Worm (Caenorhabditis elegans) whole organism, L1 larva: ENCODE data around the gene F53C3.7.

ENCODE experiments used
- nhr-47 ChIP-seq: sonication (generic microtip); optimal IDR thresholded peaks from 2 replicates; lab custom pipeline; 2016; ENCODE audit warnings: mild to moderate bottlenecking, missing genetic modification characterization, moderate library complexity, missing compliant biosample characterization
- sptf-1 ChIP-seq: fragments of 150-350 bp; optimal IDR thresholded peaks from 2 replicates; lab custom pipeline; 2014; ENCODE audit warnings: missing biosample characterization, missing genetic modification characterization
- unc-98 ChIP-seq: fragments of 200-800 bp; sonication (Bioruptor generic); IDR thresholded peaks from 2 replicates; pipeline ENCODE4 v1.3.6; 2022; ENCODE audit warnings: missing genetic modification characterization, missing compliant biosample characterization

ce11 chrII:3917985-3918633 lies 23.3 kb downstream of the F53C3.7 start:
- TF ChIP-seq nhr-47 (tag; lab: Kevin White, UChicago), result no peak
- TF ChIP-seq unc-98, result no peak
- no peak for TF ChIP-seq sptf-1 (tag; lab: Kevin White, UChicago)
